Fruit fly (Drosophila melanogaster) whole organism, embryonic: Measurements from ENCODE around the gene Sfxn2.
A peak's percentile ranks its signal among the peaks of the same experiment; 100 is the strongest.

Source experiments
- BEAF-32 ChIP-seq: fragments of 200-800 bp; sonication (Bioruptor generic); optimal IDR thresholded peaks from 3 replicates; lab custom pipeline; 2017; ENCODE audit warnings: missing biosample characterization, missing genetic modification characterization, mild to moderate bottlenecking, moderate library complexity, missing genetic modification reagents
- CG10366 ChIP-seq: fragments of 200-800 bp; sonication (Bioruptor generic); IDR thresholded peaks from 2 replicates; pipeline ENCODE4 v1.3.6; 2022; ENCODE audit warnings: missing biosample characterization, missing genetic modification characterization
- CG12219 ChIP-seq: fragments of 200-800 bp; sonication (Bioruptor generic); optimal IDR thresholded peaks from 3 replicates; lab custom pipeline; 2018; ENCODE audit warnings: missing biosample characterization, mild to moderate bottlenecking, missing genetic modification characterization
- CG12236 ChIP-seq: fragments of 200-800 bp; sonication (Bioruptor generic); optimal IDR thresholded peaks from 2 replicates; lab custom pipeline; 2016; ENCODE audit warnings: missing biosample characterization, missing genetic modification characterization
- CG12299 ChIP-seq: fragments of 200-800 bp; sonication (Bioruptor generic); optimal IDR thresholded peaks from 2 replicates; lab custom pipeline; 2018; ENCODE audit warnings: missing biosample characterization, mild to moderate bottlenecking, missing genetic modification characterization
- CG15011 ChIP-seq: fragments of 200-800 bp; sonication (Bioruptor generic); optimal IDR thresholded peaks from 3 replicates; lab custom pipeline; 2018; ENCODE audit warnings: missing biosample characterization, mild to moderate bottlenecking, missing genetic modification characterization
- CG15696 ChIP-seq: fragments of 200-800 bp; sonication (Bioruptor generic); optimal IDR thresholded peaks from 2 replicates; lab custom pipeline; 2019; ENCODE audit warnings: missing biosample characterization, mild to moderate bottlenecking, missing genetic modification characterization, moderate library complexity
- CG17612 ChIP-seq: fragments of 200-800 bp; sonication (Bioruptor generic); IDR thresholded peaks from 2 replicates; pipeline ENCODE4 v1.3.6; 2022; ENCODE audit warnings: missing biosample characterization, missing genetic modification characterization
- CG17912 ChIP-seq: fragments of 200-800 bp; sonication (Bioruptor generic); optimal IDR thresholded peaks from 2 replicates; lab custom pipeline; 2018; ENCODE audit warnings: missing biosample characterization, mild to moderate bottlenecking, missing genetic modification characterization
- CG1792 ChIP-seq: fragments of 200-800 bp; sonication (Bioruptor generic); optimal IDR thresholded peaks from 2 replicates; lab custom pipeline; 2016; ENCODE audit warnings: missing biosample characterization, missing genetic modification characterization
- CG18476 ChIP-seq: fragments of 200-800 bp; sonication (Bioruptor generic); optimal IDR thresholded peaks from 2 replicates; lab custom pipeline; 2016; ENCODE audit warnings: missing biosample characterization, mild to moderate bottlenecking, missing genetic modification characterization
- CG2678 ChIP-seq: fragments of 200-800 bp; sonication (Bioruptor generic); optimal IDR thresholded peaks from 3 replicates; lab custom pipeline; 2019; ENCODE audit warnings: missing biosample characterization, mild to moderate bottlenecking, missing genetic modification characterization, moderate library complexity
- CG31441 ChIP-seq: fragments of 200-800 bp; sonication (Bioruptor generic); IDR thresholded peaks from 2 replicates; pipeline ENCODE4 v1.3.6; 2022; ENCODE audit warnings: missing biosample characterization, missing genetic modification characterization
- CG4854 ChIP-seq: fragments of 200-800 bp; sonication (Bioruptor generic); optimal IDR thresholded peaks from 2 replicates; lab custom pipeline; 2016; ENCODE audit warnings: missing biosample characterization, missing genetic modification characterization, inconsistent platforms
- CG5953 ChIP-seq: fragments of 200-800 bp; sonication (Bioruptor generic); IDR thresholded peaks from 2 replicates; pipeline ENCODE4 v1.3.6; 2022; ENCODE audit warnings: missing biosample characterization, missing genetic modification characterization
- CG7928 ChIP-seq: fragments of 200-800 bp; sonication (Bioruptor generic); optimal IDR thresholded peaks from 2 replicates; lab custom pipeline; 2017; ENCODE audit warnings: missing biosample characterization, mild to moderate bottlenecking, missing genetic modification characterization
- D ChIP-seq, 2 experiments: fragments of 200-800 bp in 1 of 2; fragments of >200 bp in 1 of 2; sonication (Bioruptor generic) in 1 of 2; optimal IDR thresholded peaks; 2 replicates in 1 of 2; 3 replicates in 1 of 2; lab custom pipeline; 2017; ENCODE audit warnings: mild to moderate bottlenecking in 1 of 2, missing biosample characterization in 1 of 2, missing genetic modification characterization in 1 of 2, missing genetic modification reagents in 1 of 2
- Deaf1 ChIP-seq: fragments of 200-800 bp; optimal IDR thresholded peaks from 3 replicates; lab custom pipeline; 2019; ENCODE audit warnings: missing biosample characterization, mild to moderate bottlenecking, missing genetic modification characterization, moderate library complexity
- Doc2 ChIP-seq: fragments of 200-800 bp; sonication (Bioruptor generic); IDR thresholded peaks from 2 replicates; pipeline ENCODE4 v1.3.6; 2022; ENCODE audit warnings: missing biosample characterization, missing genetic modification characterization
- Ets97D ChIP-seq: fragments of 200-800 bp; sonication (Bioruptor generic); optimal IDR thresholded peaks from 3 replicates; lab custom pipeline; 2016; ENCODE audit warnings: missing biosample characterization, missing genetic modification characterization
- HmgZ ChIP-seq: fragments of 200-800 bp; sonication (Bioruptor generic); optimal IDR thresholded peaks from 2 replicates; lab custom pipeline; 2018; ENCODE audit warnings: missing biosample characterization, mild to moderate bottlenecking, missing genetic modification characterization
- Hr3 ChIP-seq: fragments of 200-800 bp; sonication (Bioruptor generic); optimal IDR thresholded peaks from 3 replicates; lab custom pipeline; 2016; ENCODE audit warnings: missing biosample characterization, missing genetic modification characterization
- Jarid2 ChIP-seq: fragments of 200-800 bp; sonication (Bioruptor generic); optimal IDR thresholded peaks from 3 replicates; lab custom pipeline; 2017; ENCODE audit warnings: mild to moderate bottlenecking, missing biosample characterization, missing genetic modification reagents, missing genetic modification characterization
- Lhr ChIP-seq: fragments of 200-800 bp; sonication (Bioruptor generic); optimal IDR thresholded peaks from 3 replicates; lab custom pipeline; 2017; ENCODE audit warnings: mild to moderate bottlenecking, missing biosample characterization, missing genetic modification reagents, missing genetic modification characterization
- NC2α ChIP-seq: fragments of 200-800 bp; sonication (Bioruptor generic); optimal IDR thresholded peaks from 2 replicates; lab custom pipeline; 2016; ENCODE audit warnings: missing biosample characterization, missing genetic modification characterization
- Trl ChIP-seq, 3 experiments: fragments of >200 bp in 2 of 3; fragments of 200-800 bp in 1 of 3; sonication (Bioruptor generic) in 1 of 3; optimal IDR thresholded peaks; 2 replicates in 1 of 3; 3 replicates in 2 of 3; lab custom pipeline; 2016 to 2017; ENCODE audit warnings: missing biosample characterization in 1 of 3, missing genetic modification characterization in 1 of 3
- az2 ChIP-seq: fragments of 200-800 bp; sonication (Bioruptor generic); optimal IDR thresholded peaks from 3 replicates; lab custom pipeline; 2016; ENCODE audit warnings: missing biosample characterization, missing genetic modification characterization
- caup ChIP-seq: fragments of 200-800 bp; sonication (Bioruptor generic); optimal IDR thresholded peaks from 3 replicates; lab custom pipeline; 2017; ENCODE audit warnings: missing biosample characterization, mild to moderate bottlenecking, missing genetic modification characterization, moderate library complexity; ENCODE audit not compliant: severe bottlenecking
- croc ChIP-seq: fragments of 200-800 bp; sonication (Bioruptor generic); conservative IDR thresholded peaks from 3 replicates; pipeline ENCODE4 v1.3.6; 2022; ENCODE audit warnings: missing biosample characterization, missing genetic modification characterization
- dpn ChIP-seq, 2 experiments: fragments of 200-800 bp; sonication (Bioruptor generic); optimal IDR thresholded peaks; 3 replicates each; lab custom pipeline; 2016; ENCODE audit warnings: missing biosample characterization in 2 of 2, missing genetic modification characterization in 2 of 2
- gro ChIP-seq: fragments of 200-800 bp; sonication (Bioruptor generic); optimal IDR thresholded peaks from 2 replicates; lab custom pipeline; 2016; ENCODE audit warnings: missing biosample characterization, missing genetic modification characterization
- hkb ChIP-seq, 2 experiments: fragments of 200-800 bp in 1 of 2; fragments of >200 bp in 1 of 2; sonication (Bioruptor generic) in 1 of 2; IDR thresholded peaks in 1 of 2; optimal IDR thresholded peaks in 1 of 2; 2 replicates each; pipeline versions ENCODE4 v1.3.6 to Lab custom; 2017 to 2022; ENCODE audit warnings: missing biosample characterization in 1 of 2, missing genetic modification characterization in 1 of 2
- lab ChIP-seq: fragments of 200-800 bp; sonication (Bioruptor generic); optimal IDR thresholded peaks from 3 replicates; lab custom pipeline; 2017; ENCODE audit warnings: missing biosample characterization, missing genetic modification characterization, mild to moderate bottlenecking, moderate library complexity, missing genetic modification reagents
- lilli ChIP-seq: fragments of 200-800 bp; sonication (Bioruptor generic); optimal IDR thresholded peaks from 3 replicates; lab custom pipeline; 2016; ENCODE audit warnings: missing biosample characterization, missing genetic modification characterization
- onecut ChIP-seq: fragments of 200-800 bp; sonication (Bioruptor generic); IDR thresholded peaks from 2 replicates; pipeline ENCODE4 v1.3.6; 2022; ENCODE audit warnings: missing biosample characterization, missing genetic modification characterization
- psq ChIP-seq: fragments of 200-800 bp; sonication (Bioruptor generic); optimal IDR thresholded peaks from 2 replicates; lab custom pipeline; 2017; ENCODE audit warnings: missing biosample characterization, missing genetic modification characterization
- pum ChIP-seq: fragments of 200-800 bp; sonication (Bioruptor generic); optimal IDR thresholded peaks from 2 replicates; lab custom pipeline; 2016; ENCODE audit warnings: missing biosample characterization, missing genetic modification characterization
- pzg ChIP-seq: fragments of 200-800 bp; sonication (Bioruptor generic); optimal IDR thresholded peaks from 3 replicates; lab custom pipeline; 2018; ENCODE audit warnings: missing biosample characterization, mild to moderate bottlenecking, missing genetic modification characterization, moderate library complexity
- rib ChIP-seq: fragments of 200-800 bp; sonication (Bioruptor generic); IDR thresholded peaks from 2 replicates; pipeline ENCODE4 v1.3.6; 2022; ENCODE audit warnings: missing biosample characterization, missing genetic modification characterization
- schlank ChIP-seq: fragments of 200-800 bp; sonication (Bioruptor generic); optimal IDR thresholded peaks from 2 replicates; lab custom pipeline; 2018; ENCODE audit warnings: missing biosample characterization, mild to moderate bottlenecking, missing genetic modification characterization
- scrt ChIP-seq: fragments of 200-800 bp; sonication (Bioruptor generic); optimal IDR thresholded peaks from 2 replicates; lab custom pipeline; 2018; ENCODE audit warnings: missing biosample characterization, mild to moderate bottlenecking, missing genetic modification characterization, moderate library complexity
- sens ChIP-seq: fragments of 200-800 bp; sonication (Bioruptor generic); peaks from one replicate; lab custom pipeline; 2016; ENCODE audit warnings: missing biosample characterization, missing genetic modification characterization
- tin ChIP-seq: fragments of 200-800 bp; sonication (Bioruptor generic); optimal IDR thresholded peaks from 3 replicates; lab custom pipeline; 2016; ENCODE audit warnings: missing biosample characterization, missing genetic modification characterization
- tll ChIP-seq, 2 experiments: fragments of 200-800 bp in 1 of 2; fragments of >200 bp in 1 of 2; sonication (Bioruptor generic) in 1 of 2; optimal IDR thresholded peaks; 2 replicates each; lab custom pipeline; 2017 to 2019; ENCODE audit warnings: missing biosample characterization in 2 of 2, missing genetic modification characterization in 2 of 2, mild to moderate bottlenecking in 1 of 2, moderate library complexity in 1 of 2
- vnd ChIP-seq: fragments of 200-800 bp; sonication (Bioruptor generic); IDR thresholded peaks from 3 replicates; pipeline ENCODE4 v1.3.6; 2022; ENCODE audit warnings: missing biosample characterization, missing genetic modification characterization; ENCODE audit not compliant: partially characterized antibody
- zen2 ChIP-seq: fragments of 200-800 bp; sonication (Bioruptor generic); IDR thresholded peaks from 3 replicates; pipeline ENCODE4 v1.3.6; 2022; ENCODE audit warnings: missing biosample characterization, missing genetic modification characterization; ENCODE audit not compliant: partially characterized antibody

Sfxn2 gene

dm6 chr3L:19086364-19087200 is 23.6 kb downstream of the Sfxn2 start, which contains the start of gene Mkp3 (continued):
- no peak for TF ChIP-seq CG4854
- TF ChIP-seq CG31441 (GFP tag; lab: Robert Waterston, UW): peak; percentile 95
- peak; percentile 92 for TF ChIP-seq caup (GFP tag; lab: Kevin White, UChicago)
- peak; percentile 48 for TF ChIP-seq psq
- peak; percentile 63 for TF ChIP-seq CG18476
- peak; percentile 89 for TF ChIP-seq CG15011
- no peak for TF ChIP-seq Ets97D (GFP tag; lab: Kevin White, UChicago)
- no peak for TF ChIP-seq CG1792
- TF ChIP-seq CG17912 (GFP tag; lab: Kevin White, UChicago): no peak
- TF ChIP-seq rib (GFP tag; lab: Robert Waterston, UW): no peak; the same call in 1 of the 2 replicates
- TF ChIP-seq CG12236: no peak
- no peak for TF ChIP-seq vnd (GFP tag; lab: Robert Waterston, UW)
- TF ChIP-seq Deaf1 (tag; lab: Kevin White, UChicago): peak; percentile 63
- TF ChIP-seq sens: peak; percentile 75
- TF ChIP-seq dpn (GFP tag; optimal IDR thresholded peaks at IDR 0.05; lab: Kevin White, UChicago): peak; percentile 19 to 82
- peak; percentile 65; the same call in 1 of the 2 replicates for TF ChIP-seq CG5953 (GFP tag; lab: Robert Waterston, UW)
- peak; percentile 48 for TF ChIP-seq tin
- TF ChIP-seq croc (GFP tag; lab: Robert Waterston, UW): peak; percentile 68; the same call in 1 of the 3 replicates
- peak; percentile 6 for TF ChIP-seq pzg
- TF ChIP-seq scrt (GFP tag; lab: Kevin White, UChicago): peak; percentile 89
- peak; percentile 65 for TF ChIP-seq CG17612 (GFP tag; lab: Robert Waterston, UW)
- TF ChIP-seq hkb (optimal IDR thresholded peaks at IDR 0.05; lab: Kevin White, UChicago): no peak
- peak; percentile 95 for TF ChIP-seq hkb (GFP tag; IDR thresholded peaks at IDR 0.05; lab: Robert Waterston, UW)
- TF ChIP-seq az2: peak; percentile 75
- peak; percentile 82 for TF ChIP-seq CG12219 (GFP tag; lab: Kevin White, UChicago)
- TF ChIP-seq CG2678 (tag; lab: Kevin White, UChicago): peak; percentile 96
- no peak for TF ChIP-seq tll (GFP tag; optimal IDR thresholded peaks at IDR 0.05; lab: Kevin White, UChicago)
- TF ChIP-seq CG10366 (GFP tag; lab: Robert Waterston, UW): peak; percentile 85
- TF ChIP-seq Hr3 (GFP tag; lab: Kevin White, UChicago): peak; percentile 80
- peak; percentile 48 for TF ChIP-seq Lhr (GFP tag; lab: Kevin White, UChicago)
- TF ChIP-seq CG7928 (GFP tag; lab: Kevin White, UChicago): peak; percentile 57
- no peak for TF ChIP-seq Doc2 (GFP tag; lab: Robert Waterston, UW)
- TF ChIP-seq lilli (GFP tag; lab: Kevin White, UChicago): peak; percentile 68
- TF ChIP-seq D (optimal IDR thresholded peaks at IDR 0.05; lab: Kevin White, UChicago): no peak
- TF ChIP-seq D (GFP tag; optimal IDR thresholded peaks at IDR 0.05; lab: Kevin White, UChicago): peak; percentile 85
- peak; percentile 66 for TF ChIP-seq schlank (tag; lab: Kevin White, UChicago)
- peak; percentile 86 for TF ChIP-seq CG12299 (tag; lab: Kevin White, UChicago)
- TF ChIP-seq CG15696 (tag; lab: Kevin White, UChicago): peak; percentile 67
- peak; percentile 77 for TF ChIP-seq onecut (GFP tag; lab: Robert Waterston, UW)
- no peak for TF ChIP-seq NC2α (GFP tag; lab: Kevin White, UChicago)
- TF ChIP-seq BEAF-32 (GFP tag; lab: Kevin White, UChicago): no peak
- peak; percentile 91 to 94 for TF ChIP-seq Trl (optimal IDR thresholded peaks at IDR 0.05; lab: Kevin White, UChicago)
- peak; percentile 33 for TF ChIP-seq Trl (GFP tag; optimal IDR thresholded peaks at IDR 0.05; lab: Kevin White, UChicago)
- TF ChIP-seq lab (GFP tag; lab: Kevin White, UChicago): peak; percentile 97
- TF ChIP-seq gro (GFP tag; lab: Kevin White, UChicago): no peak
- TF ChIP-seq HmgZ (tag; lab: Kevin White, UChicago): peak; percentile 91
- TF ChIP-seq zen2: no peak
- TF ChIP-seq Jarid2 (GFP tag; lab: Kevin White, UChicago): peak; percentile 46
- peak; percentile 8 for TF ChIP-seq pum (GFP tag; lab: Kevin White, UChicago)
